Worm (Caenorhabditis elegans) whole organism, late embryonic: ENCODE results near the gene T20D4.11.

ENCODE experiments used
- K02D7.2 ChIP-seq: sonication (generic microtip); optimal IDR thresholded peaks from 2 replicates; lab custom pipeline; 2017; ENCODE audit warnings: mild to moderate bottlenecking, missing genetic modification characterization, missing compliant biosample characterization
- ceh-48 ChIP-seq: sonication (generic microtip); optimal IDR thresholded peaks from 2 replicates; lab custom pipeline; 2016; ENCODE audit warnings: missing genetic modification characterization, inconsistent platforms, missing compliant biosample characterization
- ceh-9 ChIP-seq: sonication (generic microtip); optimal IDR thresholded peaks from 2 replicates; lab custom pipeline; 2016; ENCODE audit warnings: mild to moderate bottlenecking, missing genetic modification characterization, inconsistent platforms, missing compliant biosample characterization
- dmd-4 ChIP-seq: sonication (generic microtip); optimal IDR thresholded peaks from 2 replicates; lab custom pipeline; 2016; ENCODE audit warnings: borderline replicate concordance, missing genetic modification characterization, missing compliant biosample characterization
- lim-6 ChIP-seq: sonication (generic microtip); optimal IDR thresholded peaks from 2 replicates; lab custom pipeline; 2016; ENCODE audit warnings: missing genetic modification characterization, missing compliant biosample characterization
- unc-42 ChIP-seq: sonication (generic microtip); optimal IDR thresholded peaks from 2 replicates; lab custom pipeline; 2016; ENCODE audit warnings: missing genotype, missing genetic modification characterization, missing compliant biosample characterization
- ztf-16 ChIP-seq: sonication (generic microtip); optimal IDR thresholded peaks from 2 replicates; lab custom pipeline; 2017; ENCODE audit warnings: missing genetic modification characterization, missing compliant biosample characterization

- TF ChIP-seq ceh-48 (tag; lab: Kevin White, UChicago) (no peak), lim-6 (tag; lab: Kevin White, UChicago) (no peak), dmd-4 (tag; lab: Kevin White, UChicago) (no peak), ztf-16 (no peak), ceh-9 (tag; lab: Kevin White, UChicago) (no peak), unc-42 (tag; lab: Kevin White, UChicago) (no peak), K02D7.2 (tag; lab: Kevin White, UChicago) (no peak)
These were observed 4.4 kb upstream of the T20D4.11 start for ce11 chrV:3394065-3394464.
